Worm (Caenorhabditis elegans): ENCODE results near the gene Y37E11AM.3.

Gene Y37E11AM.3

DNA sequence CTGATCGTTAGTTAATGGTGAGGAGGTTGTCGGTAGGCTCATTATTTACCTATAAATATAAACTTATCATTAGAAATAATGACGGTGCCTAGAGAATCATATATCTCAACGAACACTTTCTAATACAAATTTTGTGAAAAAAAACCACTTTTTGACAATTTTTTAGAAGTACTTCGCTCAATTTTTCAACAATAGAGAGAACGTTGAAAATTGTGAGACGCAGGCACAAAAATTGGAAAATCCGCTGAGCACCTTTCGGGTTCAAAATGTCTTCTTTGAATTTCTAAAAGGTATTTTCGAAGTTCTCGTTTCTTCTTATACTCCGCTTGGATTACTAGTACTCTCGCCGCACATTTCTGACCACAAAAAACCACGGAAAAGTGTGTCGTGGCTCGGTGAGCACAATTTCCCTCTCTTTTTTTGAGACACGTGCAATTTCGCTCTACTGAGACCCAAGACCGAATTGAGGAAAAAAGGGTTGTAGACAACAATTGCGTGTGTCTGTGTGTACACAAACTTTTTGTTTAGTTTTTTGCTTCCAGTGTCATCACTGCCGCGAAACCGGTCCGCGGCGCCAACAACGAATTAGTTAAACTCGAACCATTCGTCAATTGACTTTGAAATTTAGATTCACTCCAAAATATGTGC lies 22.0 kb upstream of the Y37E11AM.3 start, which contains the start of gene nape-1 (continued):
- TF ChIP-seq mdt-29 (GFP tag; IDR thresholded peaks at IDR 0.05), result no peak
- TF ChIP-seq lin-39 (tag; optimal IDR thresholded peaks at IDR 0.05), result no peak
- TF ChIP-seq daf-19 (GFP tag; conservative IDR thresholded peaks at IDR 0.05), result no peak
- TF ChIP-seq dmd-9 (GFP tag; IDR thresholded peaks at IDR 0.05), result no peak
- TF ChIP-seq nhr-237 (tag; optimal IDR thresholded peaks at IDR 0.05), result no peak
- TF ChIP-seq zag-1 (tag; optimal IDR thresholded peaks at IDR 0.05), result no peak
- TF ChIP-seq pha-4 (GFP tag; IDR thresholded peaks at IDR 0.05), result peak; percentile 64; the same call in 1 of the 2 replicates
- peak; percentile 92 for TF ChIP-seq pha-4 (tag; optimal IDR thresholded peaks at IDR 0.05)
- no peak for TF ChIP-seq Y48G9A.11 (GFP tag; IDR thresholded peaks at IDR 0.05)
- peak in 1 of 2 experiments; percentile 80 for TF ChIP-seq mdl-1 (tag; optimal IDR thresholded peaks at IDR 0.05)
- peak; percentile 80 for TF ChIP-seq hlh-11 (tag; optimal IDR thresholded peaks at IDR 0.05)
- TF ChIP-seq lin-38 (GFP tag; IDR thresholded peaks at IDR 0.05), result peak; percentile 72
- TF ChIP-seq ztf-11 (tag; optimal IDR thresholded peaks at IDR 0.05), result no peak
- peak; percentile 52; the same call in 1 of the 2 replicates for TF ChIP-seq egl-43 (GFP tag; IDR thresholded peaks at IDR 0.05)
- no peak for TF ChIP-seq ztf-7 (tag; optimal IDR thresholded peaks at IDR 0.05)
- TF ChIP-seq dpl-1 (GFP tag; optimal IDR thresholded peaks at IDR 0.05), result peak; percentile 29
- no peak for TF ChIP-seq nhr-41 (GFP tag; IDR thresholded peaks at IDR 0.05)
- no peak for TF ChIP-seq vab-7 (GFP tag; IDR thresholded peaks at IDR 0.05)
- peak; percentile 35 for TF ChIP-seq T26A8.4 (GFP tag; IDR thresholded peaks at IDR 0.05)
- no peak for TF ChIP-seq R02D3.7 (tag; optimal IDR thresholded peaks at IDR 0.05)
- no peak for TF ChIP-seq zip-11 (GFP tag; IDR thresholded peaks at IDR 0.05)
- TF ChIP-seq gei-8 (GFP tag; optimal IDR thresholded peaks at IDR 0.05), result no peak
- TF ChIP-seq lsy-2 (tag; optimal IDR thresholded peaks at IDR 0.05), result peak in 1 of 2 experiments; percentile 62
- TF ChIP-seq Y75B8A.6 (GFP tag; IDR thresholded peaks at IDR 0.05), result no peak
- TF ChIP-seq attf-4 (tag; optimal IDR thresholded peaks at IDR 0.05), result no peak
- TF ChIP-seq ceh-62 (tag; optimal IDR thresholded peaks at IDR 0.05), result no peak
- TF ChIP-seq zfp-3 (GFP tag; conservative IDR thresholded peaks at IDR 0.05), result no peak
- no peak for TF ChIP-seq saeg-2 (GFP tag; IDR thresholded peaks at IDR 0.05)
- no peak for TF ChIP-seq F44E2.7 (GFP tag; IDR thresholded peaks at IDR 0.05)
- no peak for TF ChIP-seq T20F7.1 (GFP tag; optimal IDR thresholded peaks at IDR 0.05)
- no peak for TF ChIP-seq ama-1 (optimal IDR thresholded peaks at IDR 0.05)
- peak; percentile 94 for TF ChIP-seq nhr-28 (tag; optimal IDR thresholded peaks at IDR 0.05)
- no peak for TF ChIP-seq lin-1 (GFP tag; IDR thresholded peaks at IDR 0.05)
- TF ChIP-seq dmd-6 (GFP tag; IDR thresholded peaks at IDR 0.05), result peak; percentile 44; the same call in 1 of the 2 replicates
- peak in 1 of 2 experiments; percentile 55 for TF ChIP-seq hif-1 (tag; optimal IDR thresholded peaks at IDR 0.05)
- TF ChIP-seq duxl-1 (tag; optimal IDR thresholded peaks at IDR 0.05; ENCODE audit: poor library complexity), result no peak
- TF ChIP-seq lin-13 (GFP tag; optimal IDR thresholded peaks at IDR 0.05), result peak; percentile 53
- no peak for TF ChIP-seq fos-1 (tag; optimal IDR thresholded peaks at IDR 0.05)
- TF ChIP-seq aly-2 (tag; optimal IDR thresholded peaks at IDR 0.05), result no peak
- TF ChIP-seq spr-1 (tag; optimal IDR thresholded peaks at IDR 0.05), result no peak
- no peak for TF ChIP-seq spr-3 (GFP tag; optimal IDR thresholded peaks at IDR 0.05)
- no peak for TF ChIP-seq tag-97 (GFP tag; IDR thresholded peaks at IDR 0.05)
- TF ChIP-seq nhr-10 (tag; optimal IDR thresholded peaks at IDR 0.05), result no peak
- TF ChIP-seq zfp-2 (tag; optimal IDR thresholded peaks at IDR 0.05), result no peak
- TF ChIP-seq jun-1 (tag; optimal IDR thresholded peaks at IDR 0.05), result no peak
- TF ChIP-seq cey-2 (tag; optimal IDR thresholded peaks at IDR 0.05; ENCODE audit: borderline replicate concordance, insufficient read depth), result no peak
- TF ChIP-seq unc-62 (GFP tag; optimal IDR thresholded peaks at IDR 0.05 in 1 of 2), result no peak
- TF ChIP-seq unc-62 (tag; optimal IDR thresholded peaks at IDR 0.05), result no peak
- no peak for TF ChIP-seq nhr-102 (tag; optimal IDR thresholded peaks at IDR 0.05)
- TF ChIP-seq nhr-6 (tag; optimal IDR thresholded peaks at IDR 0.05), result peak; percentile 22
- peak; percentile 49 for TF ChIP-seq pqm-1 (tag; optimal IDR thresholded peaks at IDR 0.05)
- peak; percentile 47; the same call in 1 of the 2 replicates for TF ChIP-seq hmg-1.1 (GFP tag; IDR thresholded peaks at IDR 0.05)

All from whole organism, L4 larva.